Worm (Caenorhabditis elegans) whole organism, L4 larva: ENCODE data around the gene Y43C5A.2.

Experiments used
- F26F4.8 ChIP-seq: fragments of 200-800 bp; sonication (Bioruptor generic); conservative IDR thresholded peaks from 2 replicates; pipeline ENCODE4 v1.3.6; 2022; ENCODE audit warnings: missing genetic modification characterization, missing compliant biosample characterization
- R02D3.7 ChIP-seq: fragments of 150-350 bp; sonication (generic microtip); optimal IDR thresholded peaks from 3 replicates; lab custom pipeline; 2014; ENCODE audit warnings: missing biosample characterization, missing genetic modification characterization
- T20F7.1 ChIP-seq: fragments of 200-800 bp; sonication (Bioruptor generic); optimal IDR thresholded peaks from 2 replicates; lab custom pipeline; 2018; ENCODE audit warnings: mild to moderate bottlenecking, missing genetic modification characterization, missing compliant biosample characterization
- T26A8.4 ChIP-seq: fragments of 200-800 bp; sonication (Bioruptor generic); IDR thresholded peaks from 2 replicates; pipeline ENCODE4 v1.3.6; 2022; ENCODE audit warnings: missing genetic modification characterization, missing compliant biosample characterization
- Y105C5A.15 ChIP-seq: fragments of 200-800 bp; sonication (Bioruptor generic); IDR thresholded peaks from 2 replicates; pipeline ENCODE4 v1.3.6; 2022; ENCODE audit warnings: missing genetic modification characterization, missing compliant biosample characterization
- Y48G9A.11 ChIP-seq: fragments of 200-800 bp; sonication (Bioruptor generic); IDR thresholded peaks from 2 replicates; pipeline ENCODE4 v1.3.6; 2022; ENCODE audit warnings: missing genetic modification reagents, missing genetic modification characterization, missing compliant biosample characterization
- Y75B8A.6 ChIP-seq: fragments of 200-800 bp; sonication (Bioruptor generic); IDR thresholded peaks from 2 replicates; pipeline ENCODE4 v1.3.6; 2022; ENCODE audit warnings: missing genetic modification reagents, missing genetic modification characterization, missing compliant biosample characterization
- ZK546.5 ChIP-seq, 2 experiments: sonication (generic microtip); optimal IDR thresholded peaks; 2 replicates each; lab custom pipeline; 2017; ENCODE audit warnings: missing biosample characterization in 2 of 2, missing genetic modification characterization in 2 of 2
- ceh-20 ChIP-seq: fragments of 200-800 bp; sonication (Bioruptor generic); IDR thresholded peaks from 2 replicates; pipeline ENCODE4 v1.3.6; 2022; ENCODE audit warnings: missing genetic modification reagents, missing genetic modification characterization, missing compliant biosample characterization
- ces-1 ChIP-seq: fragments of 150-350 bp; sonication (generic microtip); optimal IDR thresholded peaks from 4 replicates; lab custom pipeline; 2014; ENCODE audit warnings: missing biosample characterization, missing genetic modification reagents, missing genetic modification characterization
- cey-2 ChIP-seq: sonication (generic microtip); optimal IDR thresholded peaks from 3 replicates; lab custom pipeline; 2017; ENCODE audit warnings: missing genetic modification characterization, mild to moderate bottlenecking, missing compliant biosample characterization, antibody characterized with exemption, borderline replicate concordance; ENCODE audit not compliant: insufficient read depth
- ctbp-1 ChIP-seq: fragments of 200-800 bp; sonication (Bioruptor generic); IDR thresholded peaks from 2 replicates; pipeline ENCODE4 v1.3.6; 2022; ENCODE audit warnings: missing genetic modification reagents, missing genetic modification characterization, missing compliant biosample characterization
- daf-16 ChIP-seq, 3 experiments: sonication (generic microtip); optimal IDR thresholded peaks; 2 replicates each; lab custom pipeline; 2016 to 2017; ENCODE audit warnings: missing genetic modification characterization in 3 of 3, missing genetic modification reagents in 3 of 3, mild to moderate bottlenecking in 2 of 3, missing compliant biosample characterization in 2 of 3, missing biosample characterization in 1 of 3, moderate library complexity in 1 of 3
- daf-19 ChIP-seq: fragments of 200-800 bp; sonication (Bioruptor generic); conservative IDR thresholded peaks from 2 replicates; pipeline ENCODE4 v1.3.6; 2022; ENCODE audit warnings: missing genetic modification characterization, missing compliant biosample characterization
- daf-8 ChIP-seq: fragments of 200-800 bp; sonication (Bioruptor generic); IDR thresholded peaks from 2 replicates; pipeline ENCODE4 v1.3.6; 2022; ENCODE audit warnings: missing genetic modification characterization, missing compliant biosample characterization
- dmd-6 ChIP-seq: fragments of 200-800 bp; sonication (Bioruptor generic); IDR thresholded peaks from 2 replicates; pipeline ENCODE4 v1.3.6; 2022; ENCODE audit warnings: missing genetic modification reagents, missing genetic modification characterization, missing compliant biosample characterization
- dmd-9 ChIP-seq: fragments of 200-800 bp; sonication (Bioruptor generic); IDR thresholded peaks from 2 replicates; pipeline ENCODE4 v1.3.6; 2022; ENCODE audit warnings: missing genetic modification reagents, missing genetic modification characterization, missing compliant biosample characterization
- duxl-1 ChIP-seq: sonication (generic microtip); optimal IDR thresholded peaks from 2 replicates; lab custom pipeline; 2016; ENCODE audit warnings: mild to moderate bottlenecking, missing genetic modification characterization, moderate library complexity, missing compliant biosample characterization; ENCODE audit not compliant: poor library complexity
- dve-1 ChIP-seq: sonication (generic microtip); optimal IDR thresholded peaks from 2 replicates; lab custom pipeline; 2017; ENCODE audit warnings: antibody characterized with exemption, mild to moderate bottlenecking, missing genetic modification characterization, missing compliant biosample characterization; ENCODE audit not compliant: insufficient read depth
- egl-43 ChIP-seq: fragments of 200-800 bp; sonication (Bioruptor generic); IDR thresholded peaks from 2 replicates; pipeline ENCODE4 v1.3.6; 2022; ENCODE audit warnings: missing genetic modification reagents, missing genetic modification characterization, missing compliant biosample characterization
- fos-1 ChIP-seq: fragments of 150-350 bp; optimal IDR thresholded peaks from 2 replicates; lab custom pipeline; 2014; ENCODE audit warnings: missing biosample characterization, missing genetic modification characterization
- gei-8 ChIP-seq: fragments of 200-800 bp; sonication (Bioruptor generic); optimal IDR thresholded peaks from 2 replicates; lab custom pipeline; 2018; ENCODE audit warnings: mild to moderate bottlenecking, missing genetic modification characterization, missing compliant biosample characterization
- hlh-30 ChIP-seq: sonication (generic microtip); optimal IDR thresholded peaks from 2 replicates; lab custom pipeline; 2017; ENCODE audit warnings: antibody characterized with exemption, mild to moderate bottlenecking, missing genetic modification characterization, missing compliant biosample characterization; ENCODE audit not compliant: insufficient read depth
- lim-7 ChIP-seq: fragments of 200-800 bp; sonication (Bioruptor generic); IDR thresholded peaks from 2 replicates; pipeline ENCODE4 v1.3.6; 2022; ENCODE audit warnings: missing genetic modification characterization, missing compliant biosample characterization
- madf-5 ChIP-seq, 2 experiments: fragments of 200-800 bp; sonication (Bioruptor generic); IDR thresholded peaks; 2 replicates each; pipeline ENCODE4 v1.3.6; 2022; ENCODE audit warnings: missing compliant biosample characterization in 2 of 2, missing genetic modification characterization in 2 of 2
- madf-9 ChIP-seq: fragments of 200-800 bp; sonication (Bioruptor generic); conservative IDR thresholded peaks from 2 replicates; pipeline ENCODE4 v1.3.6; 2022; ENCODE audit warnings: missing genetic modification reagents, missing genetic modification characterization, missing compliant biosample characterization
- mdl-1 ChIP-seq, 2 experiments: fragments of 150-350 bp in 1 of 2; sonication (generic microtip) in 1 of 2; optimal IDR thresholded peaks; 2 replicates each; lab custom pipeline; 2014 to 2017; ENCODE audit warnings: missing biosample characterization in 2 of 2, missing genetic modification characterization in 2 of 2
- mep-1 ChIP-seq: fragments of 150-350 bp; sonication (generic microtip); optimal IDR thresholded peaks from 3 replicates; lab custom pipeline; 2014; ENCODE audit warnings: missing biosample characterization, missing genetic modification characterization
- mxl-2 ChIP-seq: fragments of 200-800 bp; sonication (Bioruptor generic); conservative IDR thresholded peaks from 2 replicates; pipeline ENCODE4 v1.3.6; 2022; ENCODE audit warnings: missing genetic modification reagents, missing genetic modification characterization, missing compliant biosample characterization
- nhr-237 ChIP-seq: sonication (generic microtip); optimal IDR thresholded peaks from 2 replicates; lab custom pipeline; 2017; ENCODE audit warnings: missing biosample characterization, missing genetic modification characterization
- nhr-41 ChIP-seq: fragments of 200-800 bp; sonication (Bioruptor generic); IDR thresholded peaks from 2 replicates; pipeline ENCODE4 v1.3.6; 2022; ENCODE audit warnings: missing genetic modification reagents, missing genetic modification characterization, missing compliant biosample characterization
- nhr-48 ChIP-seq: sonication (generic microtip); optimal IDR thresholded peaks from 2 replicates; lab custom pipeline; 2016; ENCODE audit warnings: mild to moderate bottlenecking, missing genetic modification characterization, missing compliant biosample characterization
- pqm-1 ChIP-seq: sonication (generic microtip); optimal IDR thresholded peaks from 2 replicates; lab custom pipeline; 2017; ENCODE audit warnings: missing biosample characterization, missing genetic modification characterization
- rbr-2 ChIP-seq: sonication (generic microtip); optimal IDR thresholded peaks from 2 replicates; lab custom pipeline; 2016; ENCODE audit warnings: missing genotype, missing genetic modification characterization, missing compliant biosample characterization
- sdz-12 ChIP-seq: fragments of 200-800 bp; sonication (Bioruptor generic); optimal IDR thresholded peaks from 2 replicates; lab custom pipeline; 2018; ENCODE audit warnings: mild to moderate bottlenecking, missing genetic modification characterization, missing compliant biosample characterization
- set-16 ChIP-seq: fragments of 200-800 bp; sonication (Bioruptor generic); IDR thresholded peaks from 2 replicates; pipeline ENCODE4 v1.3.6; 2022; ENCODE audit warnings: missing genetic modification reagents, missing genetic modification characterization, missing compliant biosample characterization
- skn-1 ChIP-seq: fragments of 150-350 bp; optimal IDR thresholded peaks from 2 replicates; lab custom pipeline; 2014; ENCODE audit warnings: missing biosample characterization, missing genetic modification characterization
- tra-1 ChIP-seq: fragments of 200-800 bp; sonication (Bioruptor generic); IDR thresholded peaks from 2 replicates; pipeline ENCODE4 v1.3.6; 2022; ENCODE audit warnings: missing genetic modification reagents, missing genetic modification characterization, missing compliant biosample characterization
- unc-62 ChIP-seq, 3 experiments: fragments of 150-350 bp in 1 of 3; sonication (generic microtip); optimal IDR thresholded peaks in 2 of 3; peaks in 1 of 3; 1 replicate in 1 of 3; 2 replicates in 2 of 3; lab custom pipeline; 2014 to 2017; ENCODE audit warnings: missing biosample characterization in 3 of 3, missing genetic modification characterization in 3 of 3, missing genetic modification reagents in 3 of 3, missing genotype in 1 of 3
- zag-1 ChIP-seq: fragments of 150-350 bp; optimal IDR thresholded peaks from 2 replicates; lab custom pipeline; 2014; ENCODE audit warnings: missing biosample characterization, missing genetic modification characterization
- ztf-11 ChIP-seq: fragments of 150-350 bp; optimal IDR thresholded peaks from 2 replicates; lab custom pipeline; 2014; ENCODE audit warnings: missing biosample characterization, missing genetic modification characterization

Y43C5A.2 gene

DNA sequence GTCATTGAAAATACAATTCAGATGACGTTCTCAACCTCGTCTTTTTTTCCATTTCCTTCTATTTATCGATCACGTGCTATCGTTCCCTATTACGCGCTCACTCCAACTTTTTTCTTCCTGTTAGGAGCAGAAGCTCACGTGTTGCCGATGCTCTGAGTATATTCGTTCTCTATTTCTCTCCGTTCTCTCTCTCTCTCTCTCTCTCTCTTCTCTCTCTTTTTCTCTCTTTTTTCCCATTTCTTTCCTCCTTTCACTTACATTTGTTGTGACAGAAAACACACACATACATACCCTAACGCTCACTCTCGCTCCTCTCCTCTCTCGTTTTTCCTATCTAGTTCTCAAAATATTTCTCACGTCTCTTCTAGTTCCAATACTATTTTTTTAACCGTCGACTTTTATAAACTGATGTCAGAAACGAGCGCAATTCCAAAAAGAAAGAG, 17.3 kb upstream of the Y43C5A.2 start (continued):
- no peak for TF ChIP-seq nhr-41 (GFP tag; lab: Robert Waterston, UW)
- peak; percentile 93 for TF ChIP-seq tra-1 (GFP tag; lab: Robert Waterston, UW)
- no peak; the same call in none of the 2 replicates for TF ChIP-seq egl-43 (GFP tag; lab: Robert Waterston, UW)
- no peak for TF ChIP-seq ztf-11 (tag; lab: Kevin White, UChicago)
- TF ChIP-seq Y75B8A.6 (GFP tag; lab: Robert Waterston, UW): 0 out of 2 replicates have a peak, but pooled peaks have one; percentile 26
- TF ChIP-seq fos-1 (tag; lab: Kevin White, UChicago): peak; percentile 16
- no peak for TF ChIP-seq daf-19 (GFP tag; lab: Robert Waterston, UW)
- TF ChIP-seq pqm-1 (tag; lab: Kevin White, UChicago): peak; percentile 70
- peak; percentile 90 for TF ChIP-seq set-16 (GFP tag; lab: Robert Waterston, UW)
- TF ChIP-seq nhr-48: peak; percentile 92
- no peak for TF ChIP-seq ces-1 (GFP tag; lab: Kevin White, UChicago)
- TF ChIP-seq duxl-1: peak; percentile 17
- TF ChIP-seq mep-1: peak; percentile 92
- no peak for TF ChIP-seq F26F4.8
- TF ChIP-seq skn-1: no peak
- no peak for TF ChIP-seq daf-8 (GFP tag; lab: Robert Waterston, UW)
- no peak for TF ChIP-seq lim-7 (GFP tag; lab: Robert Waterston, UW)
- TF ChIP-seq T20F7.1: peak; percentile 80
- peak; percentile 52 for TF ChIP-seq cey-2 (tag; lab: Kevin White, UChicago)
- TF ChIP-seq R02D3.7: no peak
- peak in 1 of 2 experiments; percentile 10 for TF ChIP-seq ZK546.5 (tag; optimal IDR thresholded peaks at IDR 0.05; lab: Kevin White, UChicago)
- TF ChIP-seq dmd-9: no peak
- TF ChIP-seq nhr-237 (tag; lab: Kevin White, UChicago): no peak
- peak; percentile 71 to 99 for TF ChIP-seq mdl-1 (tag; optimal IDR thresholded peaks at IDR 0.05; lab: Kevin White, UChicago)
- peak; percentile 98 for TF ChIP-seq hlh-30
- no peak for TF ChIP-seq Y48G9A.11
- TF ChIP-seq zag-1: peak; percentile 36
- peak; percentile 73 for TF ChIP-seq gei-8 (GFP tag; lab: Kevin White, UChicago)
- no peak for TF ChIP-seq madf-9 (GFP tag; lab: Robert Waterston, UW)

DNA sequence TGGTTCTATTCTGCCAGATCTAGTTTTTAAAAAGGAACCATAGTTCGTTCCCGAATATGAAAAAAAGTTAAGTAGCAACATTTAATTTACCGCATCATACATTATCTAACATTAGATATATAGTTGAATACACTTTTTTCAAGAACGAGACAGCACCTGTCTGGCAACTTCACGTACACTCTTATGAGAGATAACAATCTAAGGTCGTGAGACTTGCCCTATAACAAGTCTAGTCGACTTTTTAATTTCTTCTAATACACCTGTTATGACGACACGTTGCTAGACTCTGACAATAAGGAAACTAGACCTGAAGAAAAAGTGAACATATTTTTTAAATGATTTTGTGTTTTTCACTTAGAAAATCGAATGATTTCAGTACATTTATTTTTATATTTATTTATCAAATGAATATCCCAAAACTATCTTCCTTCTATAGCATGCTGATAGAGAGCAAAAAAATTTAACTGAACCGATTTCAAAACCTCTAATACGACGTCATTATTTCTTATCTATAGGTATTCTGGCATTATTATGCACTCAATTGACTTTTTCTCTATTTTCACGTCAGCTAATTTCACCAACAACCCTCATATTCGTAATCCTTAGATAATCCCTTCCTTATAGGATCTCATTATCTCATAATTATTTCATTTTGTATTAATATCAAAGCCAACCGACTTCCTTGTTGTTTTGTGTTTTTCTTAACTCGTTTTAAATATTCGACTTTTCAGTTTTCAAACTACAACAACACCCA, 16.6 kb upstream of the Y43C5A.2 start:
- TF ChIP-seq mdl-1 (tag; optimal IDR thresholded peaks at IDR 0.05; lab: Kevin White, UChicago): no peak
- TF ChIP-seq dve-1 (tag; lab: Kevin White, UChicago): peak; percentile 39
- no peak for TF ChIP-seq daf-16 (GFP tag; optimal IDR thresholded peaks at IDR 0.05; lab: Kevin White, UChicago)
- TF ChIP-seq daf-16 (tag; optimal IDR thresholded peaks at IDR 0.05; lab: Kevin White, UChicago): peak; percentile 23
- no peak for TF ChIP-seq dmd-9
- TF ChIP-seq gei-8 (GFP tag; lab: Kevin White, UChicago): no peak
- peak; percentile 9 for TF ChIP-seq pqm-1 (tag; lab: Kevin White, UChicago)
- TF ChIP-seq duxl-1: no peak
- TF ChIP-seq unc-62 (GFP tag; optimal IDR thresholded peaks at IDR 0.05 in 1 of 2; lab: Kevin White, UChicago): peak in 1 of 2 experiments; percentile 43
- TF ChIP-seq unc-62 (tag; optimal IDR thresholded peaks at IDR 0.05; lab: Kevin White, UChicago): no peak
- TF ChIP-seq T26A8.4 (GFP tag; lab: Robert Waterston, UW): 0 out of 2 replicates have a peak, but pooled peaks have one; percentile 17
- peak; percentile 45 for TF ChIP-seq dmd-6 (GFP tag; lab: Robert Waterston, UW)

DNA sequence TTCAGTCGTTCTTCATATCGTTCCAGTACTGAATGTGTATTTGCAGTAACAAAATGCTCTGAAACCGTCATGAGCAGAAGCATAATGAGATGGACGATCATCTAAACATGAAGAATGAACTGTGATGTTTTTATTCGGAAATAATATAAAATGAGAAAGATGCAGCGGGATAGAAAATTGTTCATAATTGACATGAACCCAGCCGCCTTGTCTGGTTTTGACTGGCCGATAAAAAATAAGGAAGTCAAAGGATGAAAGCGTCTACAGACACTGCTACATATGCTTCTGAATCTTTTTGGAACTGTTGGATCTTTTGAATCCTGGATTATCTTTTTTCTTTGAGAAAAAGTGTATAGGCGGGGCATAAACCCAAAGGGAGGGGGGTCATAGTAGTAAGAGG, 10.1 kb upstream of the Y43C5A.2 start, which contains the start of gene F01G10.9:
Gene F01G10.9 (minus strand): TSS at position 101 of the 400 bp plus-strand sequence.
- TF ChIP-seq Y105C5A.15 (GFP tag; lab: Robert Waterston, UW) (no peak), ctbp-1 (GFP tag; lab: Robert Waterston, UW) (no peak), ceh-20 (GFP tag; lab: Robert Waterston, UW) (no peak), hlh-30 (no peak), ZK546.5 (tag; optimal IDR thresholded peaks at IDR 0.05; lab: Kevin White, UChicago) (no peak), mxl-2 (no peak), ztf-11 (tag; lab: Kevin White, UChicago) (no peak), mep-1 (no peak), madf-5 (GFP tag; IDR thresholded peaks at IDR 0.05; lab: Robert Waterston, UW) (no peak), rbr-2 (tag; lab: Kevin White, UChicago) (no peak), sdz-12 (GFP tag; lab: Kevin White, UChicago) (no peak)
- TF ChIP-seq, all 104 proteins: peak for 0
